Fruit fly (Drosophila melanogaster): Measurements from ENCODE around the gene PolD1.

The PolD1 gene

dm6 chr3L:15982783-15983432 is 4.7 kb downstream of the PolD1 start, which contains the start of the genes brm and Arl1 (continued):
- TF ChIP-seq pum (GFP tag; optimal IDR thresholded peaks at IDR 0.05) (peak; percentile 88), GATAe (GFP tag; conservative IDR thresholded peaks at IDR 0.05) (peak; percentile 99), CG11247 (GFP tag; IDR thresholded peaks at IDR 0.05) (peak; percentile 99), bigmax (GFP tag; optimal IDR thresholded peaks at IDR 0.05) (peak; percentile 55), CG9215 (GFP tag; IDR thresholded peaks at IDR 0.05) (peak; percentile 99), bowl (GFP tag; IDR thresholded peaks at IDR 0.05) (peak; percentile 97), prd (optimal IDR thresholded peaks at IDR 0.05) (no peak), prd (GFP tag; IDR thresholded peaks at IDR 0.05) (peak; percentile 99), CG9932 (GFP tag; IDR thresholded peaks at IDR 0.05) (peak; percentile 100), Hr51 (GFP tag; optimal IDR thresholded peaks at IDR 0.05) (peak; percentile 94 to 97), cwo (GFP tag; optimal IDR thresholded peaks at IDR 0.05) (peak; percentile 94), Hmx (GFP tag; optimal IDR thresholded peaks at IDR 0.05) (peak; percentile 83), CG17802 (tag; optimal IDR thresholded peaks at IDR 0.05) (peak; percentile 93), tll (GFP tag; optimal IDR thresholded peaks at IDR 0.05) (peak in 1 of 2 experiments; percentile 83), exex (tag; optimal IDR thresholded peaks at IDR 0.05) (peak; percentile 94), CG4360 (GFP tag; IDR thresholded peaks at IDR 0.05) (peak; percentile 85), Bgb (GFP tag; IDR thresholded peaks at IDR 0.05; ENCODE audit: partially characterized antibody) (peak; percentile 30), H15 (GFP tag; IDR thresholded peaks at IDR 0.05) (peak; percentile 99), CG12744 (GFP tag; optimal IDR thresholded peaks at IDR 0.05) (peak; percentile 57), tin (GFP tag; optimal IDR thresholded peaks at IDR 0.05) (peak; percentile 98), Dp (GFP tag; optimal IDR thresholded peaks at IDR 0.05) (peak; percentile 40), CG13296 (GFP tag; optimal IDR thresholded peaks at IDR 0.05) (peak; percentile 98), Side (GFP tag; optimal IDR thresholded peaks at IDR 0.05) (peak; percentile 81), Doc2 (GFP tag; IDR thresholded peaks at IDR 0.05) (peak; percentile 96), sr (GFP tag; IDR thresholded peaks at IDR 0.05) (peak; percentile 95), chif (GFP tag; optimal IDR thresholded peaks at IDR 0.05) (peak; percentile 58 to 87), Sox102F (GFP tag; optimal IDR thresholded peaks at IDR 0.05) (peak; percentile 98), Lpt (GFP tag; optimal IDR thresholded peaks at IDR 0.05) (no peak), CG32767 (GFP tag; IDR thresholded peaks at IDR 0.05) (peak; percentile 99), CG11695 (GFP tag; IDR thresholded peaks at IDR 0.05) (peak; percentile 98), ftz-f1 (GFP tag; optimal IDR thresholded peaks at IDR 0.05) (peak; percentile 77), dan (GFP tag; IDR thresholded peaks at IDR 0.05) (peak; percentile 95), YL-1 (GFP tag; optimal IDR thresholded peaks at IDR 0.05) (peak; percentile 99), row (GFP tag; IDR thresholded peaks at IDR 0.05) (peak; percentile 100), Ptx1 (GFP tag; IDR thresholded peaks at IDR 0.05) (peak; percentile 100), Chrac-16 (GFP tag; optimal IDR thresholded peaks at IDR 0.05) (peak; percentile 98), Xrp1 (GFP tag; IDR thresholded peaks at IDR 0.05) (peak; percentile 99), CG12659 (GFP tag; optimal IDR thresholded peaks at IDR 0.05) (peak; percentile 99), CG2116 (GFP tag; optimal IDR thresholded peaks at IDR 0.05) (peak; percentile 87), ase (GFP tag; IDR thresholded peaks at IDR 0.05) (peak; percentile 99), sug (tag; optimal IDR thresholded peaks at IDR 0.05) (peak; percentile 98), Antp (GFP tag; optimal IDR thresholded peaks at IDR 0.05) (peak; percentile 78), da (GFP tag; optimal IDR thresholded peaks at IDR 0.05) (peak; percentile 65), unpg (GFP tag; optimal IDR thresholded peaks at IDR 0.05) (peak; percentile 98), stc (GFP tag; IDR thresholded peaks at IDR 0.05) (peak; percentile 99), CG1647 (GFP tag; optimal IDR thresholded peaks at IDR 0.05) (peak; percentile 92), Mad (GFP tag; optimal IDR thresholded peaks at IDR 0.05) (peak; percentile 97), CG6683 (GFP tag; optimal IDR thresholded peaks at IDR 0.05) (peak; percentile 95), crol (GFP tag; IDR thresholded peaks at IDR 0.05) (peak; percentile 76), CG1602 (GFP tag; optimal IDR thresholded peaks at IDR 0.05) (peak; percentile 98), CG7357 (GFP tag; IDR thresholded peaks at IDR 0.05) (peak; percentile 97)
